Worm (Caenorhabditis elegans) whole organism, late embryonic: ENCODE data around the gene F59A6.13.

Source experiments
- ama-1 ChIP-seq: fragments of 150-350 bp; optimal IDR thresholded peaks from 2 replicates; lab custom pipeline; 2014
- nhr-232 ChIP-seq: sonication (generic microtip); optimal IDR thresholded peaks from 2 replicates; lab custom pipeline; 2016; ENCODE audit warnings: missing genetic modification characterization, missing compliant biosample characterization
- pha-4 ChIP-seq: fragments of 150-350 bp; optimal IDR thresholded peaks from 2 replicates; lab custom pipeline; 2018; ENCODE audit warnings: missing biosample characterization, missing genetic modification reagents, missing genetic modification characterization
- unc-3 ChIP-seq, 2 experiments: fragments of 200-800 bp in 1 of 2; sonication (Bioruptor generic) in 1 of 2; sonication (generic microtip) in 1 of 2; conservative IDR thresholded peaks in 1 of 2; optimal IDR thresholded peaks in 1 of 2; 2 replicates each; pipeline versions ENCODE4 v1.3.6 to Lab custom; 2016 to 2022; ENCODE audit warnings: missing compliant biosample characterization in 2 of 2, missing genetic modification characterization in 2 of 2, missing genetic modification reagents in 1 of 2

- no peak for TF ChIP-seq unc-3 (GFP tag; conservative IDR thresholded peaks at IDR 0.05; lab: Robert Waterston, UW)
- no peak for TF ChIP-seq unc-3 (tag; optimal IDR thresholded peaks at IDR 0.05; lab: Kevin White, UChicago)
- no peak for TF ChIP-seq pha-4
- no peak for TF ChIP-seq ama-1
- TF ChIP-seq nhr-232 (tag; lab: Kevin White, UChicago), result no peak
These were observed 38.5 kb upstream of the F59A6.13 start for ce11 chrII:4984151-4984550.
